Fruit fly (Drosophila melanogaster): ENCODE results near the gene Samuel.

The Samuel gene

dm6 chr2L:11010999-11011398 lies 55.8 kb downstream of the Samuel start, which contains the start of the genes Art8 and dUTPase (continued):
- TF ChIP-seq CG1832 (GFP tag; optimal IDR thresholded peaks at IDR 0.05) (no peak), esg (GFP tag; conservative IDR thresholded peaks at IDR 0.05) (0 out of 2 replicates have a peak, but pooled peaks have one; percentile 34), TFAM (GFP tag; optimal IDR thresholded peaks at IDR 0.05) (no peak), vvl (GFP tag; IDR thresholded peaks at IDR 0.05) (peak; percentile 76), CG34422 (GFP tag; IDR thresholded peaks at IDR 0.05) (peak; percentile 67; the same call in 2 of the 3 replicates), mirr (GFP tag; optimal IDR thresholded peaks at IDR 0.05) (no peak), dati (GFP tag; IDR thresholded peaks at IDR 0.05) (no peak), Rfx (GFP tag; IDR thresholded peaks at IDR 0.05) (peak; percentile 71), sob (GFP tag; IDR thresholded peaks at IDR 0.05) (peak; percentile 88), sima (GFP tag; optimal IDR thresholded peaks at IDR 0.05) (no peak), GATAe (GFP tag; conservative IDR thresholded peaks at IDR 0.05) (no peak), CG3281 (GFP tag; optimal IDR thresholded peaks at IDR 0.05) (peak; percentile 81), Fer3 (tag; optimal IDR thresholded peaks at IDR 0.05) (peak; percentile 65), CG15479 (GFP tag; optimal IDR thresholded peaks at IDR 0.05) (no peak), CG33557 (GFP tag; optimal IDR thresholded peaks at IDR 0.05) (peak; percentile 15), CG2199 (GFP tag; IDR thresholded peaks at IDR 0.05) (no peak), hbn (GFP tag; IDR thresholded peaks at IDR 0.05; ENCODE audit: partially characterized antibody) (peak; percentile 85), CG42726 (GFP tag; IDR thresholded peaks at IDR 0.05; ENCODE audit: partially characterized antibody) (peak; percentile 78), CG14050 (GFP tag; IDR thresholded peaks at IDR 0.05) (0 out of 3 replicates have a peak, but pooled peaks have one; percentile 25), Xbp1 (GFP tag; optimal IDR thresholded peaks at IDR 0.05) (peak; percentile 79), Elba2 (GFP tag; optimal IDR thresholded peaks at IDR 0.05) (peak; percentile 44), tgo (GFP tag; IDR thresholded peaks at IDR 0.05) (peak; percentile 42), grn (GFP tag; optimal IDR thresholded peaks at IDR 0.05) (peak; percentile 26), CG3726 (GFP tag; IDR thresholded peaks at IDR 0.05) (no peak), CTCF (GFP tag; optimal IDR thresholded peaks at IDR 0.05) (peak; percentile 25), CG12104 (GFP tag; optimal IDR thresholded peaks at IDR 0.05) (peak; percentile 61), CG5180 (GFP tag; optimal IDR thresholded peaks at IDR 0.05) (no peak), Ets97D (GFP tag; optimal IDR thresholded peaks at IDR 0.05) (peak; percentile 66), CG8281 (tag; optimal IDR thresholded peaks at IDR 0.05) (no peak), CG9437 (GFP tag; optimal IDR thresholded peaks at IDR 0.05) (peak; percentile 17), CG16815 (GFP tag; optimal IDR thresholded peaks at IDR 0.05) (peak; percentile 38), CG13894 (tag; optimal IDR thresholded peaks at IDR 0.05) (no peak), CG12236 (GFP tag; optimal IDR thresholded peaks at IDR 0.05) (no peak), Rx (GFP tag; IDR thresholded peaks at IDR 0.05) (no peak), CG2116 (GFP tag; optimal IDR thresholded peaks at IDR 0.05) (peak; percentile 98), Lim3 (GFP tag; IDR thresholded peaks at IDR 0.05) (no peak), Xrp1 (GFP tag; IDR thresholded peaks at IDR 0.05) (peak; percentile 80), HHEX (GFP tag; optimal IDR thresholded peaks at IDR 0.05) (peak; percentile 30), CG12942 (GFP tag; optimal IDR thresholded peaks at IDR 0.05) (peak; percentile 76), Aef1 (GFP tag; IDR thresholded peaks at IDR 0.05) (peak; percentile 51; the same call in 2 of the 3 replicates), CG31224 (GFP tag; IDR thresholded peaks at IDR 0.05) (peak; percentile 47; the same call in 1 of the 2 replicates), CG10147 (GFP tag; optimal IDR thresholded peaks at IDR 0.05) (no peak), disco-r (GFP tag; optimal IDR thresholded peaks at IDR 0.05) (no peak), phol (tag; optimal IDR thresholded peaks at IDR 0.05) (peak; percentile 80), toy (GFP tag; IDR thresholded peaks at IDR 0.05) (no peak), sqz (GFP tag; optimal IDR thresholded peaks at IDR 0.05) (no peak), aop (GFP tag; IDR thresholded peaks at IDR 0.05) (no peak), Taf1 (GFP tag; IDR thresholded peaks at IDR 0.05) (peak; percentile 62), kay (GFP tag; optimal IDR thresholded peaks at IDR 0.05) (peak; percentile 68), Dad (GFP tag; optimal IDR thresholded peaks at IDR 0.05) (peak; percentile 51), CG15269 (tag; optimal IDR thresholded peaks at IDR 0.05) (peak; percentile 61), CG14710 (tag; optimal IDR thresholded peaks at IDR 0.05) (peak; percentile 90)

Data from whole organism, embryonic.